Fruit fly (Drosophila melanogaster) whole organism, wandering third instar larva: ENCODE measurements around the gene Cpr76Ba.

ENCODE experiments used
- Dfd ChIP-seq: fragments of >200 bp; optimal IDR thresholded peaks from 2 replicates; lab custom pipeline; 2017; ENCODE audit warnings: missing biosample characterization, missing genetic modification characterization
- HLH106 ChIP-seq: fragments of 200-800 bp; optimal IDR thresholded peaks from 3 replicates; lab custom pipeline; 2019; ENCODE audit warnings: missing biosample characterization, mild to moderate bottlenecking, missing genetic modification characterization, moderate library complexity
- Hr83 ChIP-seq: fragments of 200-300 bp; sonication (Bioruptor generic); optimal IDR thresholded peaks from 2 replicates; lab custom pipeline; 2016; ENCODE audit warnings: missing biosample characterization, mild to moderate bottlenecking, missing genetic modification characterization, moderate library complexity; ENCODE audit not compliant: poor library complexity, severe bottlenecking
- Myc ChIP-seq: fragments of >200 bp; optimal IDR thresholded peaks from 2 replicates; lab custom pipeline; 2017
- Vsx2 ChIP-seq: fragments of 200-300, 225-300 bp; sonication (Bioruptor generic); optimal IDR thresholded peaks from 2 replicates; lab custom pipeline; 2018; ENCODE audit warnings: missing biosample characterization, missing genetic modification characterization; ENCODE audit not compliant: partially characterized antibody
- foxo ChIP-seq, 2 experiments: fragments of 200-800 bp; sonication (Bioruptor generic); optimal IDR thresholded peaks; 2 replicates in 1 of 2; 3 replicates in 1 of 2; lab custom pipeline; 2016 to 2017; ENCODE audit warnings: missing biosample characterization in 2 of 2, missing genetic modification characterization in 2 of 2
- fru ChIP-seq: fragments of 200-800 bp; sonication (Bioruptor generic); optimal IDR thresholded peaks from 3 replicates; lab custom pipeline; 2016; ENCODE audit warnings: missing biosample characterization, mild to moderate bottlenecking, missing genetic modification characterization
- sv ChIP-seq: fragments of 200-800 bp; sonication (Bioruptor generic); optimal IDR thresholded peaks from 3 replicates; lab custom pipeline; 2016; ENCODE audit warnings: missing biosample characterization, missing genetic modification characterization
- tai ChIP-seq: sonication (Bioruptor generic); optimal IDR thresholded peaks from 2 replicates; lab custom pipeline; 2016; ENCODE audit warnings: missing biosample characterization, missing genetic modification characterization

- TF ChIP-seq Vsx2 (no peak), tai (no peak), HLH106 (no peak), foxo (GFP tag; optimal IDR thresholded peaks at IDR 0.05; lab: Kevin White, UChicago) (no peak), Hr83 (GFP tag; lab: Kevin White, UChicago) (no peak), fru (GFP tag; lab: Kevin White, UChicago) (no peak), Dfd (no peak), Myc (lab: Kevin White, UChicago) (no peak), sv (GFP tag; lab: Kevin White, UChicago) (no peak)
These were observed at the start of gene Cpr76Ba for dm6 chr3L:19518232-19518631.
